Worm (Caenorhabditis elegans) whole organism, L4 larva: ENCODE data around the gene srx-93.

Experiments
- D1046.2 ChIP-seq: fragments of 200-800 bp; sonication (Bioruptor generic); IDR thresholded peaks from 2 replicates; pipeline ENCODE4 v1.3.6; 2022; ENCODE audit warnings: missing genetic modification characterization, missing compliant biosample characterization
- F44E2.7 ChIP-seq: fragments of 200-800 bp; sonication (Bioruptor generic); IDR thresholded peaks from 2 replicates; pipeline ENCODE4 v2.1.2; 2022; ENCODE audit warnings: missing genetic modification characterization, missing compliant biosample characterization
- T20F7.1 ChIP-seq: fragments of 200-800 bp; sonication (Bioruptor generic); optimal IDR thresholded peaks from 2 replicates; lab custom pipeline; 2018; ENCODE audit warnings: mild to moderate bottlenecking, missing genetic modification characterization, missing compliant biosample characterization
- Y105C5A.15 ChIP-seq: fragments of 200-800 bp; sonication (Bioruptor generic); IDR thresholded peaks from 2 replicates; pipeline ENCODE4 v1.3.6; 2022; ENCODE audit warnings: missing genetic modification characterization, missing compliant biosample characterization
- aha-1 ChIP-seq: fragments of 150-350 bp; peaks from one replicate; lab custom pipeline; 2014; ENCODE audit warnings: missing biosample characterization, missing genetic modification characterization
- aly-2 ChIP-seq: sonication (generic microtip); optimal IDR thresholded peaks from 2 replicates; lab custom pipeline; 2018; ENCODE audit warnings: missing biosample characterization, missing genetic modification characterization
- arid-1 ChIP-seq: fragments of 200-800 bp; sonication (Bioruptor generic); conservative IDR thresholded peaks from 2 replicates; pipeline ENCODE4 v1.3.6; 2022; ENCODE audit warnings: missing genetic modification reagents, missing genetic modification characterization, missing compliant biosample characterization
- ceh-62 ChIP-seq: sonication (generic microtip); optimal IDR thresholded peaks from 2 replicates; lab custom pipeline; 2017; ENCODE audit warnings: missing biosample characterization, missing genetic modification characterization
- daf-19 ChIP-seq: fragments of 200-800 bp; sonication (Bioruptor generic); conservative IDR thresholded peaks from 2 replicates; pipeline ENCODE4 v1.3.6; 2022; ENCODE audit warnings: missing genetic modification characterization, missing compliant biosample characterization
- dmd-6 ChIP-seq: fragments of 200-800 bp; sonication (Bioruptor generic); IDR thresholded peaks from 2 replicates; pipeline ENCODE4 v1.3.6; 2022; ENCODE audit warnings: missing genetic modification reagents, missing genetic modification characterization, missing compliant biosample characterization
- dmd-9 ChIP-seq: fragments of 200-800 bp; sonication (Bioruptor generic); IDR thresholded peaks from 2 replicates; pipeline ENCODE4 v1.3.6; 2022; ENCODE audit warnings: missing genetic modification reagents, missing genetic modification characterization, missing compliant biosample characterization
- dpl-1 ChIP-seq: fragments of 150-350 bp; optimal IDR thresholded peaks from 2 replicates; lab custom pipeline; 2014; ENCODE audit warnings: missing biosample characterization, missing genetic modification reagents, missing genetic modification characterization
- hlh-30 ChIP-seq: sonication (generic microtip); optimal IDR thresholded peaks from 2 replicates; lab custom pipeline; 2017; ENCODE audit warnings: antibody characterized with exemption, mild to moderate bottlenecking, missing genetic modification characterization, missing compliant biosample characterization; ENCODE audit not compliant: insufficient read depth
- lin-39 ChIP-seq: fragments of 150-350 bp; optimal IDR thresholded peaks from 2 replicates; lab custom pipeline; 2014; ENCODE audit warnings: missing biosample characterization, missing genetic modification reagents, missing genetic modification characterization
- lir-3 ChIP-seq: sonication (generic microtip); optimal IDR thresholded peaks from 2 replicates; lab custom pipeline; 2016; ENCODE audit warnings: mild to moderate bottlenecking, missing genetic modification characterization, missing compliant biosample characterization
- mdl-1 ChIP-seq, 2 experiments: fragments of 150-350 bp in 1 of 2; sonication (generic microtip) in 1 of 2; optimal IDR thresholded peaks; 2 replicates each; lab custom pipeline; 2014 to 2017; ENCODE audit warnings: missing biosample characterization in 2 of 2, missing genetic modification characterization in 2 of 2
- mep-1 ChIP-seq: fragments of 150-350 bp; sonication (generic microtip); optimal IDR thresholded peaks from 3 replicates; lab custom pipeline; 2014; ENCODE audit warnings: missing biosample characterization, missing genetic modification characterization
- mxl-2 ChIP-seq: fragments of 200-800 bp; sonication (Bioruptor generic); conservative IDR thresholded peaks from 2 replicates; pipeline ENCODE4 v1.3.6; 2022; ENCODE audit warnings: missing genetic modification reagents, missing genetic modification characterization, missing compliant biosample characterization
- mxl-3 ChIP-seq: fragments of 200-800 bp; sonication (Bioruptor generic); optimal IDR thresholded peaks from 2 replicates; lab custom pipeline; 2018; ENCODE audit warnings: mild to moderate bottlenecking, missing genetic modification characterization, missing compliant biosample characterization
- nhr-237 ChIP-seq: sonication (generic microtip); optimal IDR thresholded peaks from 2 replicates; lab custom pipeline; 2017; ENCODE audit warnings: missing biosample characterization, missing genetic modification characterization
- nhr-28 ChIP-seq: fragments of 150-350 bp; optimal IDR thresholded peaks from 2 replicates; lab custom pipeline; 2014; ENCODE audit warnings: missing biosample characterization, missing genetic modification characterization
- nhr-48 ChIP-seq: sonication (generic microtip); optimal IDR thresholded peaks from 2 replicates; lab custom pipeline; 2016; ENCODE audit warnings: mild to moderate bottlenecking, missing genetic modification characterization, missing compliant biosample characterization
- nhr-77 ChIP-seq: fragments of 150-350 bp; optimal IDR thresholded peaks from 2 replicates; lab custom pipeline; 2014; ENCODE audit warnings: missing biosample characterization, missing genetic modification characterization
- php-3 ChIP-seq: fragments of 200-800 bp; sonication (Bioruptor generic); IDR thresholded peaks from 2 replicates; pipeline ENCODE4 v1.3.6; 2022; ENCODE audit warnings: missing genetic modification reagents, missing genetic modification characterization, missing compliant biosample characterization
- sdz-12 ChIP-seq: fragments of 200-800 bp; sonication (Bioruptor generic); optimal IDR thresholded peaks from 2 replicates; lab custom pipeline; 2018; ENCODE audit warnings: mild to moderate bottlenecking, missing genetic modification characterization, missing compliant biosample characterization
- set-16 ChIP-seq: fragments of 200-800 bp; sonication (Bioruptor generic); IDR thresholded peaks from 2 replicates; pipeline ENCODE4 v1.3.6; 2022; ENCODE audit warnings: missing genetic modification reagents, missing genetic modification characterization, missing compliant biosample characterization
- snpc-1.2 ChIP-seq: fragments of 200-800 bp; sonication (Bioruptor generic); IDR thresholded peaks from 2 replicates; pipeline ENCODE4 v1.3.6; 2022; ENCODE audit warnings: missing genetic modification reagents, missing genetic modification characterization, missing compliant biosample characterization
- snpc-4 ChIP-seq: fragments of 150-350 bp; optimal IDR thresholded peaks from 2 replicates; lab custom pipeline; 2014; ENCODE audit warnings: missing biosample characterization, missing genetic modification characterization
- unc-39 ChIP-seq: sonication (generic microtip); optimal IDR thresholded peaks from 2 replicates; lab custom pipeline; 2017; ENCODE audit warnings: missing biosample characterization, missing genetic modification characterization
- unc-62 ChIP-seq, 3 experiments: fragments of 150-350 bp in 1 of 3; sonication (generic microtip); optimal IDR thresholded peaks in 2 of 3; peaks in 1 of 3; 1 replicate in 1 of 3; 2 replicates in 2 of 3; lab custom pipeline; 2014 to 2017; ENCODE audit warnings: missing biosample characterization in 3 of 3, missing genetic modification characterization in 3 of 3, missing genetic modification reagents in 3 of 3, missing genotype in 1 of 3
- zip-2 ChIP-seq: fragments of 150-350 bp; optimal IDR thresholded peaks from 2 replicates; lab custom pipeline; 2014; ENCODE audit warnings: missing biosample characterization, missing genetic modification characterization

The srx-93 gene

DNA sequence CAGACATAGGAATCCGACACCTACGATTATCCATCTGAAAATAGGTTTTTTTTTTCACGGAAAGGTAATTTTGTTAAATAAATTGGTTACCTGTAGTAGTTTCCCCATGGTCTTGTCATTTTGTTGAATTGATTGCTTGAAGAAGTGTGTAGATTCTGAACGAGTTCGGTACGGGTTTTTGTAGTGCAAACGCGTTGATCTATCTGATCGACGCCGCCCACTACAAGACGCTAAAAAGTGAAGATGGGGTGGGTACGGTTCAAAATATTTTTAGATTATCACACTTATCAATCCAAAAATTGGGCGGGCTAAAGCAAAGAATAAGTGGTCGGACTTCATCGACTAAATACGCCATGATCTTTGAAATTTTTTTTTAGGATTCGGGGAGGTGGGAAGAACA, 6.1 kb downstream of the srx-93 start, which contains the start of gene T22F3.11:
TSS of gene T22F3.11 (minus strand) at position 157 of the 400 bp plus-strand sequence.
- peak; percentile 56 for TF ChIP-seq aha-1 (tag; lab: Kevin White, UChicago)
- TF ChIP-seq nhr-28 (tag; lab: Kevin White, UChicago) = peak; percentile 78
- TF ChIP-seq arid-1 = no peak
- TF ChIP-seq ceh-62 = no peak

DNA sequence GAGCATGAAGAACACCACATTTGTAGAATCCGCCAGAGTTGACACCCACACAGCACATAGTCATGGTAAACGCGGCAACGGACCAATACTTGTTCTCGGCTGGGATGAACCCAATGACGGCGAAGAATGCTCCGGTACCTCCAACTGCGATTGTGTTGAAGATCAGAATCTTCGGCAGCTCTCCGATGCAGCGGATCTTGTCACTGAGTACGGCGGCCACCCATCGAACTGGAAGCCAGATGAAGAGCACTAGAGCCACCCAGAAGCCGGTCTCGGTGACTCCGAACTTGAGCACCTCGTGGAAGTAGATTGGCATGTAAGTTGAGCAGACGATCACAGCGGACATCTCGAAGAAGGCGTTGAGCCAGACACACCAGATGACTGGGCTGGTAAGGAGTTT, 7.5 kb downstream of the srx-93 start:
- TF ChIP-seq set-16 (GFP tag; lab: Robert Waterston, UW) (peak; percentile 61), mxl-2 (GFP tag; lab: Robert Waterston, UW) (no peak), unc-62 (GFP tag; optimal IDR thresholded peaks at IDR 0.05 in 1 of 2; lab: Kevin White, UChicago) (peak in 1 of 2 experiments; percentile 13), unc-62 (tag; optimal IDR thresholded peaks at IDR 0.05; lab: Kevin White, UChicago) (no peak)

DNA sequence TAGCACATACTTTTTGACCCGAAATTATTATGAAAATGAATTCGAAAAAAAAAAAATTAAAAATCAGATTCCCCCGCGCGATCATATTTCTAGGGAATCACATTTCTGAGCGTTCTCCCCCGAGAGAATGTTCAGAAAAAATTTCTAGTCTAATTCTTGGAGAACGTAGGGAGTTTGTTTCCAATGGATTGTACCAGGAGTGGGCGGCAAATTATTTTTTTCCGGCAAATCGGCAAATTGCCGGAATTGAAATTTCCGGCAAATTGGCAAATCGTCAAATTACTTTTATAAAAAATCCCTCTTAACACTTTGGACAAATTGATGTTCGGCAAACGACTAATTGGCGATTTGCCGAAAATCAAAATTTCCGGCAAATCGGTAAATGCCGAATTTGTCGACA, 8.9 kb downstream of the srx-93 start, which contains the start of gene T22F3.10:
TSS of gene T22F3.10 (minus strand) at position 101 of the 400 bp plus-strand sequence.
- TF ChIP-seq sdz-12 (GFP tag; lab: Kevin White, UChicago) = no peak
- no peak for TF ChIP-seq zip-2 (tag; lab: Kevin White, UChicago)
- TF ChIP-seq Y105C5A.15 (GFP tag; lab: Robert Waterston, UW) = no peak
- no peak for TF ChIP-seq snpc-1.2 (GFP tag; lab: Robert Waterston, UW)
- no peak for TF ChIP-seq mep-1 (tag; lab: Kevin White, UChicago)

DNA sequence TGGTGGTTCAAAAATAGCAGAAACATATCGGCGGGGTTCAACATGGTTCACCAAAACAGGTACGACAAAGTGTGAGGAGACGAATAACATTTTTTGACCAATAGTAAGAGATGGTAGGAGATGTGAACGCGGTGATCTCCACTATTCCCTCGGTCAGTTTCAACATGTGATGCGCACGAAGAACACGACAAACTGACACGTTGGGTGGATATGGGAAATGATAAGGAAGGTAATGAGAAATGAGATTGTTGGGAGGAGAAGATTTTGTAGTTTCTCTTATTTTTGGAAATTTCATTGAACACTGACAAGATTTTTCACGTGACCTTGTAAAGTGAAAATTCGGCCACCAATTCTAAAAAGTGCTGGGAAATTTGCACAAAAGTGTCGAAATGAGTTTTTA, 9.8 kb downstream of the srx-93 start:
- TF ChIP-seq hlh-30 (tag; lab: Kevin White, UChicago) (peak; percentile 35), dmd-6 (GFP tag; lab: Robert Waterston, UW) (peak; percentile 64), mxl-3 (GFP tag; lab: Kevin White, UChicago) (peak; percentile 81), mdl-1 (tag; optimal IDR thresholded peaks at IDR 0.05; lab: Kevin White, UChicago) (peak in 1 of 2 experiments; percentile 40), nhr-28 (tag; lab: Kevin White, UChicago) (peak; percentile 93), lin-39 (tag; lab: Kevin White, UChicago) (no peak)

DNA sequence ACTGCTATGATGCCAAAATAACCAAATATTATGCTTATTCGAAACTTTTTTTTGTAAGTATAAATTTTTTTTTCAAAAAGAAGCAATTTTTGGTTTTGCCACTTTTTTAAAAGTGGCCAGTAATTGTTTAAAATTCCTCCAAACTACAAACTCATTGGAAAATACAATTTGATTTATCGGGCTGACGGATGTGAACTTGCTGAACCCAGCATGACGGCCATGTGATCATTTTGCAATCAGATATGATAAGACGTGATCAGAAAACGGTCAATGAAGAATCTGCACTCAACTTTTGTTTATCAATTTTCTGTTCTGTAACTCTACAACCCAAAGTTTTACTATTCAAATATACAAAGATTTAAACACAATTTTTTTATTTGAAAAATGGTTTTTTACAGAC, 14.1 kb downstream of the srx-93 start:
- TF ChIP-seq dmd-9 (GFP tag; lab: Robert Waterston, UW) (no peak), unc-39 (tag; lab: Kevin White, UChicago) (no peak), hlh-30 (tag; lab: Kevin White, UChicago) (peak; percentile 7), nhr-28 (tag; lab: Kevin White, UChicago) (peak; percentile 80)

DNA sequence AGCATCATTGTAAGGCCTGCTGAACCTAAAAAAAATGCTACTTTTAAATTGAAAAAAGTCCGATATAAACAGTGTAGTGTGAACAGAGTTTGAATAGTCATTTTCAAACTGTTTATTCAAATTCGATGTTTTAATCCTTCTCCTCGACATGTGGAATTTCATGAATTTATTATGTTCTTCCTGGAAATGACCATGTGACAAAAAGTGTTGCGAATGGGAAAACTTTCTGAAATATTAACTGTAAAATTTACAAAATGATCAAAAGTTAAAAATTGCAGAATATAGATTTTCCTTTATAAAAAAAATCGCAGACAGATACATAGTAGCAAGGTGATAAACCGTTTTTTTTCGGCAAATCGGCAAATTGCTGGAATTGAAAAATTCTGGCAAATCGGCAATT, 15.2 kb downstream of the srx-93 start, which contains the start of gene T22F3.8:
TSS of gene T22F3.8 (minus strand) at position 101 of the 400 bp plus-strand sequence.
- TF ChIP-seq daf-19 (GFP tag; lab: Robert Waterston, UW) (no peak), ceh-62 (no peak), F44E2.7 (no peak), mxl-2 (GFP tag; lab: Robert Waterston, UW) (no peak), unc-62 (GFP tag; optimal IDR thresholded peaks at IDR 0.05 in 1 of 2; lab: Kevin White, UChicago) (no peak), unc-62 (tag; optimal IDR thresholded peaks at IDR 0.05; lab: Kevin White, UChicago) (no peak), snpc-4 (tag; lab: Kevin White, UChicago) (no peak), dpl-1 (GFP tag; lab: Kevin White, UChicago) (no peak), lir-3 (tag; lab: Kevin White, UChicago) (no peak), php-3 (no peak), T20F7.1 (GFP tag; lab: Kevin White, UChicago) (no peak), nhr-77 (tag; lab: Kevin White, UChicago) (no peak), aly-2 (tag; lab: Kevin White, UChicago) (no peak), D1046.2 (GFP tag; lab: Robert Waterston, UW) (no peak), nhr-237 (tag; lab: Kevin White, UChicago) (no peak), nhr-48 (tag; lab: Kevin White, UChicago) (no peak)
